Fruit fly (Drosophila melanogaster): ENCODE results near the gene CG40485.

Gene CG40485

dm6 chrX:23010651-23011050 lies 48.5 kb upstream of the CG40485 start (continued):
- TF ChIP-seq pum (GFP tag; optimal IDR thresholded peaks at IDR 0.05) = peak; percentile 1
- peak; percentile 54 for TF ChIP-seq CG2678 (tag; optimal IDR thresholded peaks at IDR 0.05)
- TF ChIP-seq CG7928 (GFP tag; optimal IDR thresholded peaks at IDR 0.05) = no peak
- no peak for TF ChIP-seq seq (GFP tag; IDR thresholded peaks at IDR 0.05)
- no peak for TF ChIP-seq tx (GFP tag; optimal IDR thresholded peaks at IDR 0.05)
- no peak for TF ChIP-seq CG10209 (GFP tag; optimal IDR thresholded peaks at IDR 0.05)
- TF ChIP-seq nmo (GFP tag; optimal IDR thresholded peaks at IDR 0.05) = peak; percentile 5
- TF ChIP-seq CG32772 (GFP tag; IDR thresholded peaks at IDR 0.05) = no peak
- peak; percentile 43 for TF ChIP-seq Hmr (GFP tag; optimal IDR thresholded peaks at IDR 0.05)
- no peak for TF ChIP-seq CG10321 (GFP tag; IDR thresholded peaks at IDR 0.05)
- peak; percentile 24; the same call in 1 of the 2 replicates for TF ChIP-seq CG6272 (GFP tag; IDR thresholded peaks at IDR 0.05)
- TF ChIP-seq aop (GFP tag; IDR thresholded peaks at IDR 0.05) = no peak
- peak; percentile 0 for TF ChIP-seq dmrt11E (tag; optimal IDR thresholded peaks at IDR 0.05)
- TF ChIP-seq Vsx1 (GFP tag; optimal IDR thresholded peaks at IDR 0.05) = no peak
- peak; percentile 18 for TF ChIP-seq CG30403 (GFP tag; optimal IDR thresholded peaks at IDR 0.05)
- TF ChIP-seq tio (GFP tag; optimal IDR thresholded peaks at IDR 0.05) = no peak
- TF ChIP-seq schlank (tag; optimal IDR thresholded peaks at IDR 0.05) = no peak
- TF ChIP-seq hbn (GFP tag; IDR thresholded peaks at IDR 0.05; ENCODE audit: partially characterized antibody) = no peak
- TF ChIP-seq CG3726 (GFP tag; IDR thresholded peaks at IDR 0.05) = no peak
- peak in 1 of 2 experiments; percentile 32 for TF ChIP-seq bsh (GFP tag; optimal IDR thresholded peaks at IDR 0.05)
- no peak for TF ChIP-seq stc (GFP tag; IDR thresholded peaks at IDR 0.05)
- peak; percentile 47 for TF ChIP-seq CG15269 (tag; optimal IDR thresholded peaks at IDR 0.05)
- TF ChIP-seq bigmax (GFP tag; optimal IDR thresholded peaks at IDR 0.05) = no peak
- no peak for TF ChIP-seq br (optimal IDR thresholded peaks at IDR 0.05)
- no peak for TF ChIP-seq hth (optimal IDR thresholded peaks at IDR 0.05)
- no peak for TF ChIP-seq CG3407 (GFP tag; optimal IDR thresholded peaks at IDR 0.05)
- no peak for TF ChIP-seq sim (GFP tag; IDR thresholded peaks at IDR 0.05)
- TF ChIP-seq gsb (GFP tag; IDR thresholded peaks at IDR 0.05) = no peak
- no peak for TF ChIP-seq Lhr (GFP tag; optimal IDR thresholded peaks at IDR 0.05)
- no peak for TF ChIP-seq kni (GFP tag; optimal IDR thresholded peaks at IDR 0.05)
- TF ChIP-seq grau (tag; optimal IDR thresholded peaks at IDR 0.05) = peak; percentile 95
- TF ChIP-seq CG16813 (GFP tag; IDR thresholded peaks at IDR 0.05; ENCODE audit: partially characterized antibody) = no peak
- no peak for TF ChIP-seq Dip2 (GFP tag; IDR thresholded peaks at IDR 0.05)
- TF ChIP-seq prd (optimal IDR thresholded peaks at IDR 0.05) = no peak
- no peak; the same call in 1 of the 3 replicates for TF ChIP-seq prd (GFP tag; IDR thresholded peaks at IDR 0.05)
- no peak for TF ChIP-seq Usf (GFP tag; optimal IDR thresholded peaks at IDR 0.05)
- no peak for TF ChIP-seq Hmx (GFP tag; optimal IDR thresholded peaks at IDR 0.05)
- peak; percentile 37 for TF ChIP-seq CG7786 (GFP tag; optimal IDR thresholded peaks at IDR 0.05)
- TF ChIP-seq lab (GFP tag; optimal IDR thresholded peaks at IDR 0.05) = peak; percentile 71
- TF ChIP-seq CG1792 (GFP tag; optimal IDR thresholded peaks at IDR 0.05) = no peak
- TF ChIP-seq Ravus (GFP tag; IDR thresholded peaks at IDR 0.05) = no peak
- no peak for TF ChIP-seq HmgD (GFP tag; optimal IDR thresholded peaks at IDR 0.05)
- TF ChIP-seq ewg (GFP tag; optimal IDR thresholded peaks at IDR 0.05) = no peak
- no peak for TF ChIP-seq CG17186 (GFP tag; optimal IDR thresholded peaks at IDR 0.05)
- TF ChIP-seq CG8944 (GFP tag; optimal IDR thresholded peaks at IDR 0.05) = no peak
- no peak for TF ChIP-seq CG33213 (GFP tag; optimal IDR thresholded peaks at IDR 0.05)
- no peak for TF ChIP-seq otp (GFP tag; IDR thresholded peaks at IDR 0.05)
- no peak for TF ChIP-seq Dad (GFP tag; optimal IDR thresholded peaks at IDR 0.05)
- no peak for TF ChIP-seq pita (GFP tag; optimal IDR thresholded peaks at IDR 0.05)
- TF ChIP-seq CG8924 (tag; optimal IDR thresholded peaks at IDR 0.05) = peak; percentile 9
- no peak for TF ChIP-seq hkb (optimal IDR thresholded peaks at IDR 0.05)
- 0 out of 2 replicates have a peak, but pooled peaks have one; percentile 35 for TF ChIP-seq hkb (GFP tag; IDR thresholded peaks at IDR 0.05)
- peak; percentile 21; the same call in 1 of the 2 replicates for TF ChIP-seq MBD-R2 (GFP tag; IDR thresholded peaks at IDR 0.05)

Data from whole organism, embryonic.